Fruit fly (Drosophila melanogaster) whole organism, wandering third instar larva: Measurements from ENCODE around the gene Iyd.
A peak's percentile ranks its signal among the peaks of the same experiment; 100 is the strongest.

Experiments
- CG9705 ChIP-seq: fragments of 200-800 bp; sonication (Bioruptor generic); optimal IDR thresholded peaks from 2 replicates; lab custom pipeline; 2018; ENCODE audit warnings: missing biosample characterization, mild to moderate bottlenecking, missing genetic modification characterization
- Dfd ChIP-seq: fragments of >200 bp; optimal IDR thresholded peaks from 2 replicates; lab custom pipeline; 2017; ENCODE audit warnings: missing biosample characterization, missing genetic modification characterization
- br ChIP-seq: fragments of 200-800 bp; sonication (Bioruptor generic); optimal IDR thresholded peaks from 2 replicates; lab custom pipeline; 2016; ENCODE audit warnings: missing biosample characterization, missing genetic modification characterization
- lola ChIP-seq: fragments of >200 bp; optimal IDR thresholded peaks from 2 replicates; lab custom pipeline; 2017; ENCODE audit warnings: missing biosample characterization, missing genetic modification characterization
- psq ChIP-seq: fragments of 200-800 bp; sonication (Bioruptor generic); optimal IDR thresholded peaks from 3 replicates; lab custom pipeline; 2017; ENCODE audit warnings: missing biosample characterization, mild to moderate bottlenecking, missing genetic modification characterization, moderate library complexity
- usp ChIP-seq: fragments of >200 bp; optimal IDR thresholded peaks from 2 replicates; lab custom pipeline; 2017; ENCODE audit warnings: missing biosample characterization, missing genetic modification characterization

DNA sequence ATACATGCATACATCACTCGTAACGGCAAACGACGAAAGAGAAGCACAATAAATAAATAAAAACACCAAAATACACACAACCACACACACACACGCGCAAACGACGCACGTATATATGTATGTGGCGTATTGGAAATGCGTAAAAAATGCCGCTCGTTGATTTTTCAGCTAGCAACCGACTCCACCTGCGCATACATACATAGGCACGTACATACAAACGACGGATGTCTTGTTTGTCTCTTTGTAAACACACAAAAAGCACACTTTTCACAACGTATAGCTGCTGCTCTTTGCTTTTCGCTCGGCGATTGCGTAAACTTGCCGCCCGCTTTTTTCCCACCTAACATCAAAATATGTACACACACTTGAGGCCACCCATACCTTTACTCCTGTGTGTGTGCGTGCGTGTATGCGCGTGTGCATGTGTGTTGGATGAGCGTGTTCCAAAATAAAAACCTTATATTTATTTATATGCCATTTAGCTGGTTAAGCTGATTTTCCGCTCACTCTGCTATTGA is 23.9 kb upstream of the Iyd start:
- peak; percentile 18 for TF ChIP-seq psq
- TF ChIP-seq CG9705 (GFP tag; lab: Kevin White, UChicago): no peak
- TF ChIP-seq usp (GFP tag; lab: Kevin White, UChicago): no peak
- TF ChIP-seq Dfd (GFP tag; lab: Kevin White, UChicago): no peak
- TF ChIP-seq lola (GFP tag; lab: Kevin White, UChicago): no peak
- TF ChIP-seq br (GFP tag; lab: Kevin White, UChicago): no peak
